Worm (Caenorhabditis elegans): ENCODE results near the gene pas-6.
A peak's percentile ranks its signal among the peaks of the same experiment; 100 is the strongest.

pas-6 gene

DNA sequence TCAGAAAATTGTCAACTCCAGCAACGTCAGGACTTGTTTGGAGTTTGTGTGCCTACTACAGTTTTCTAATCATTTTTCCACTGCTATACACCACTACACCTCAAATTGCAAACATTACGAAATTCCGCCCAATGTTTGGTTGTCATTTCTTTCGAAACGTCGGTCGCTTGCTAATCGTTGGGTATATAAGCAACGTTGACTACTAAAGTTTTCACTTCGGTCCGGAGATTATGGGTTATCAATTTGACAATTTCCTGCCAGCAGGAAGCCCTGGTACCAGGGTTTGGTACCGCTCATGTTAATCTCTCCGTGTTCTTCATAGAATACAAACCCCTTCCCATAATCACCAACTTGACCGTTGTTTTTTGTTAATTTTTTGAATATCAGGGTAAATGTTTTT, 8.1 kb downstream of the pas-6 start (continued):
- TF ChIP-seq nhr-12 (tag; optimal IDR thresholded peaks at IDR 0.05) (no peak), nhr-77 (tag; optimal IDR thresholded peaks at IDR 0.05) (peak; percentile 53), grh-1 (GFP tag; IDR thresholded peaks at IDR 0.05) (no peak), lsy-2 (tag; optimal IDR thresholded peaks at IDR 0.05) (peak in 1 of 2 experiments; percentile 36), Y116A8C.19 (tag; optimal IDR thresholded peaks at IDR 0.05; ENCODE audit: borderline replicate concordance) (no peak), ceh-90 (tag; optimal IDR thresholded peaks at IDR 0.05) (no peak), xbp-1 (tag; optimal IDR thresholded peaks at IDR 0.05) (peak; percentile 26), ets-5 (GFP tag; IDR thresholded peaks at IDR 0.05) (no peak), efl-1 (optimal IDR thresholded peaks at IDR 0.05) (peak; percentile 20 to 26), efl-1 (GFP tag; optimal IDR thresholded peaks at IDR 0.05 in 1 of 2) (peak in 1 of 2 experiments; percentile 50), pqm-1 (tag; optimal IDR thresholded peaks at IDR 0.05) (peak; percentile 63), dsc-1 (tag; optimal IDR thresholded peaks at IDR 0.05) (no peak), fos-1 (tag; optimal IDR thresholded peaks at IDR 0.05) (no peak), blmp-1 (tag; optimal IDR thresholded peaks at IDR 0.05) (no peak), snu-23 (GFP tag; optimal IDR thresholded peaks at IDR 0.05) (no peak), lir-3 (tag; optimal IDR thresholded peaks at IDR 0.05; ENCODE audit: poor library complexity) (no peak), jun-1 (tag; optimal IDR thresholded peaks at IDR 0.05) (peak; percentile 41), lin-35 (GFP tag; optimal IDR thresholded peaks at IDR 0.05) (peak in 1 of 2 experiments; percentile 67), swsn-7 (tag; optimal IDR thresholded peaks at IDR 0.05) (peak; percentile 7), skn-1 (tag; optimal IDR thresholded peaks at IDR 0.05) (peak; percentile 82), ztf-11 (tag; optimal IDR thresholded peaks at IDR 0.05) (no peak), lin-14 (GFP tag; optimal IDR thresholded peaks at IDR 0.05) (peak; percentile 12), ama-1 (optimal IDR thresholded peaks at IDR 0.05) (no peak), unc-130 (tag; optimal IDR thresholded peaks at IDR 0.05) (no peak), nhr-84 (tag; optimal IDR thresholded peaks at IDR 0.05) (no peak), nhr-76 (tag; optimal IDR thresholded peaks at IDR 0.05) (no peak), nhr-71 (tag; optimal IDR thresholded peaks at IDR 0.05) (peak; percentile 40), efl-3 (GFP tag; optimal IDR thresholded peaks at IDR 0.05) (no peak), tbx-2 (tag; optimal IDR thresholded peaks at IDR 0.05) (peak; percentile 20), fkh-10 (GFP tag; optimal IDR thresholded peaks at IDR 0.05) (no peak), mef-2 (tag; optimal IDR thresholded peaks at IDR 0.05) (no peak), rnt-1 (tag; optimal IDR thresholded peaks at IDR 0.05) (peak; percentile 14), nhr-85 (tag) (no peak), nhr-47 (tag; optimal IDR thresholded peaks at IDR 0.05) (peak; percentile 50), nhr-237 (tag; optimal IDR thresholded peaks at IDR 0.05) (no peak), lin-15B (tag; optimal IDR thresholded peaks at IDR 0.05) (no peak)

DNA sequence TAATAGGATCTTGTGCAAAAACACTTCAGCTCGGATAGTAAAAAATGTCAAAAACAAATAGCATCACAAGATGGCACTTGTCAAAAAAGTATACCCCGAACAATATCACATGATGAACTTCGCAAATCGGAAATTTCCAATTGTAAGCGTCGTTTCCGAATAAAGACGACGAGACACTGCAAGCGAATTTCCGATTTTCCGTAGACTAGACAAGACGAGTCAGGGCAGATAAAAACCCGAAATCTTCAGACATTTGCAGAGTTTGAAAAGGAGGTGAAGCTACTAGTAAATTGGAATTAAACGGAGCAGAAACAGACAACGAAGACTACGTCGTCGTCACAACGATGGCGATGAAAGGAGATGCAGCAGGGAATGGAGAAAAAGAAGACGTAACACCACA, 12.5 kb downstream of the pas-6 start:
- no peak for TF ChIP-seq C16A3.4 (tag; optimal IDR thresholded peaks at IDR 0.05)
- TF ChIP-seq ets-5 (GFP tag; IDR thresholded peaks at IDR 0.05), result no peak
- no peak for TF ChIP-seq pax-3 (tag; optimal IDR thresholded peaks at IDR 0.05)
- TF ChIP-seq ceh-82 (tag; optimal IDR thresholded peaks at IDR 0.05), result no peak
- TF ChIP-seq ceh-63 (GFP tag; optimal IDR thresholded peaks at IDR 0.05), result no peak
- no peak for TF ChIP-seq ztf-11 (tag; optimal IDR thresholded peaks at IDR 0.05)
- no peak for TF ChIP-seq mdl-1 (tag; optimal IDR thresholded peaks at IDR 0.05)
- no peak for TF ChIP-seq elt-3 (tag; optimal IDR thresholded peaks at IDR 0.05)
- no peak for TF ChIP-seq nhr-85 (tag)
- TF ChIP-seq lir-3 (tag; optimal IDR thresholded peaks at IDR 0.05; ENCODE audit: poor library complexity), result no peak
- no peak for TF ChIP-seq ceh-8 (GFP tag; optimal IDR thresholded peaks at IDR 0.05)
- no peak for TF ChIP-seq efl-1 (optimal IDR thresholded peaks at IDR 0.05)
- no peak for TF ChIP-seq efl-1 (GFP tag; optimal IDR thresholded peaks at IDR 0.05 in 1 of 2)
- no peak for TF ChIP-seq unc-98 (GFP tag; IDR thresholded peaks at IDR 0.05)
- TF ChIP-seq nhr-20 (tag; optimal IDR thresholded peaks at IDR 0.05), result no peak
- no peak for TF ChIP-seq vab-15 (tag; optimal IDR thresholded peaks at IDR 0.05)
- TF ChIP-seq ceh-90 (tag; optimal IDR thresholded peaks at IDR 0.05), result no peak
- TF ChIP-seq lin-14 (GFP tag; optimal IDR thresholded peaks at IDR 0.05), result peak; percentile 60
- peak; percentile 19 for TF ChIP-seq egl-13 (tag; optimal IDR thresholded peaks at IDR 0.05)
- no peak for TF ChIP-seq unc-86 (tag; optimal IDR thresholded peaks at IDR 0.05)
- TF ChIP-seq dpl-1 (GFP tag; optimal IDR thresholded peaks at IDR 0.05), result no peak
- no peak for TF ChIP-seq ceh-88 (GFP tag; IDR thresholded peaks at IDR 0.05)
- no peak for TF ChIP-seq C04F5.9 (tag; optimal IDR thresholded peaks at IDR 0.05)
- no peak for TF ChIP-seq nhr-12 (tag; optimal IDR thresholded peaks at IDR 0.05)
- TF ChIP-seq nhr-84 (tag; optimal IDR thresholded peaks at IDR 0.05), result no peak
- no peak for TF ChIP-seq ztf-4 (tag; optimal IDR thresholded peaks at IDR 0.05)
- peak; percentile 90 for TF ChIP-seq fkh-10 (GFP tag; optimal IDR thresholded peaks at IDR 0.05)
- no peak for TF ChIP-seq zag-1 (tag; optimal IDR thresholded peaks at IDR 0.05)
- TF ChIP-seq snpc-4 (tag; optimal IDR thresholded peaks at IDR 0.05), result no peak
